Worm (Caenorhabditis elegans): ENCODE data around the gene immp-1.

The immp-1 gene

DNA sequence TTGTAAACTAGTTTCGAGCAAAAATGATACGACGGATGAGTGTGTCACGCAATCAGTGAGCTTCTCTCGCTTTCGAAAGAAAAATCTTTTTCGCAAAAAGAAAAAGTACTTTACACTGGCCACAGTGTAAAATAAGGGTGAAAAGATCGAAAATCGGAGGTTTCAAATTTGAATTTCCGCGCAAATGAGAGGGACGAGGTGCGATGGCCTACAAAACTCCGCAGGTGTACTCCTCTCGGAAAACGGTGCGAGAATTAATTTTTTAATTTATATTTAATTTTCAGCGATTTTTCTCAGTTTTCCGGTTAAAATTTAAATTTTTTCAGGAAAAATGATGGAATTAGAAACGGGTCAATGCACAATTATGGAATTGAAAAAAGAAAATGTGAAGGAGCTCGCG, 28.0 kb upstream of the immp-1 start, which contains the start of gene mrt-2 (continued):
- TF ChIP-seq sox-4 (tag; optimal IDR thresholded peaks at IDR 0.05) (no peak), madf-2 (tag; optimal IDR thresholded peaks at IDR 0.05) (no peak), ref-2 (tag; optimal IDR thresholded peaks at IDR 0.05) (peak; percentile 83), fax-1 (tag; optimal IDR thresholded peaks at IDR 0.05) (peak; percentile 49), rnt-1 (tag; optimal IDR thresholded peaks at IDR 0.05) (peak; percentile 66), odd-2 (tag; optimal IDR thresholded peaks at IDR 0.05) (no peak), ceh-18 (tag; optimal IDR thresholded peaks at IDR 0.05) (peak; percentile 29), pha-2 (tag; optimal IDR thresholded peaks at IDR 0.05) (no peak), che-1 (tag; optimal IDR thresholded peaks at IDR 0.05) (no peak), dve-1 (tag; optimal IDR thresholded peaks at IDR 0.05) (no peak), fkh-10 (GFP tag; optimal IDR thresholded peaks at IDR 0.05) (no peak), pha-4 (tag; optimal IDR thresholded peaks at IDR 0.05) (no peak), K02D7.2 (tag; optimal IDR thresholded peaks at IDR 0.05) (no peak), hlh-8 (tag; optimal IDR thresholded peaks at IDR 0.05) (peak; percentile 77), syd-9 (tag; optimal IDR thresholded peaks at IDR 0.05) (no peak), pag-3 (tag; optimal IDR thresholded peaks at IDR 0.05; ENCODE audit: borderline replicate concordance) (no peak), Y22D7AL.16 (tag; optimal IDR thresholded peaks at IDR 0.05) (no peak), ceh-45 (GFP tag; IDR thresholded peaks at IDR 0.05) (no peak), dmd-4 (tag; optimal IDR thresholded peaks at IDR 0.05; ENCODE audit: borderline replicate concordance) (no peak), C08G9.2 (tag; optimal IDR thresholded peaks at IDR 0.05) (peak; percentile 95), ceh-30 (tag; optimal IDR thresholded peaks at IDR 0.05) (no peak), pat-9 (tag; optimal IDR thresholded peaks at IDR 0.05) (no peak), ceh-2 (tag; optimal IDR thresholded peaks at IDR 0.05) (peak; percentile 92), unc-3 (GFP tag; conservative IDR thresholded peaks at IDR 0.05) (no peak), unc-3 (tag; optimal IDR thresholded peaks at IDR 0.05) (no peak), hlh-13 (GFP tag; optimal IDR thresholded peaks at IDR 0.05) (no peak), elt-2 (tag; optimal IDR thresholded peaks at IDR 0.05) (peak; percentile 55), ceh-24 (tag; optimal IDR thresholded peaks at IDR 0.05) (no peak), pqm-1 (tag; optimal IDR thresholded peaks at IDR 0.05) (peak; percentile 43), ets-4 (tag; optimal IDR thresholded peaks at IDR 0.05) (peak; percentile 96), F13H6.1 (tag; optimal IDR thresholded peaks at IDR 0.05) (peak; percentile 46), fkh-6 (tag; optimal IDR thresholded peaks at IDR 0.05) (peak; percentile 11), tbx-2 (tag; optimal IDR thresholded peaks at IDR 0.05) (peak; percentile 90), lim-6 (tag; optimal IDR thresholded peaks at IDR 0.05) (no peak), nfya-1 (tag; optimal IDR thresholded peaks at IDR 0.05) (peak; percentile 15), npax-4 (tag; optimal IDR thresholded peaks at IDR 0.05) (no peak), ceh-14 (tag; optimal IDR thresholded peaks at IDR 0.05) (peak; percentile 71)

- TF ChIP-seq unc-42 (tag; optimal IDR thresholded peaks at IDR 0.05): no peak
- no peak for TF ChIP-seq pha-2 (tag; optimal IDR thresholded peaks at IDR 0.05)
- TF ChIP-seq ceh-24 (tag; optimal IDR thresholded peaks at IDR 0.05): no peak
- no peak for TF ChIP-seq elt-2 (tag; optimal IDR thresholded peaks at IDR 0.05)
- no peak for TF ChIP-seq dmd-4 (tag; optimal IDR thresholded peaks at IDR 0.05; ENCODE audit: borderline replicate concordance)
- TF ChIP-seq ceh-45 (GFP tag; IDR thresholded peaks at IDR 0.05): no peak
- TF ChIP-seq ceh-6 (GFP tag; optimal IDR thresholded peaks at IDR 0.05): no peak
- no peak for TF ChIP-seq tbx-7 (tag; optimal IDR thresholded peaks at IDR 0.05)
- TF ChIP-seq ceh-34 (tag; optimal IDR thresholded peaks at IDR 0.05): no peak
- TF ChIP-seq ref-2 (tag; optimal IDR thresholded peaks at IDR 0.05): no peak
- no peak for TF ChIP-seq syd-9 (tag; optimal IDR thresholded peaks at IDR 0.05)
- TF ChIP-seq ama-1 (optimal IDR thresholded peaks at IDR 0.05): no peak
- TF ChIP-seq F13H6.1 (tag; optimal IDR thresholded peaks at IDR 0.05): no peak
- TF ChIP-seq T23F11.4 (GFP tag; optimal IDR thresholded peaks at IDR 0.05): no peak
- no peak for TF ChIP-seq fax-1 (tag; optimal IDR thresholded peaks at IDR 0.05)
- no peak for TF ChIP-seq sox-4 (tag; optimal IDR thresholded peaks at IDR 0.05)
- no peak for TF ChIP-seq ceh-30 (tag; optimal IDR thresholded peaks at IDR 0.05)
Measured at ce11 chrIII:11750232-11750631, 24.5 kb upstream of the immp-1 start.

All from whole organism, late embryonic.